Fruit fly (Drosophila melanogaster) whole organism: ENCODE measurements around the gene Cyp40.

Experiments used
- CG8478 ChIP-seq: fragments of >200 bp; optimal IDR thresholded peaks from 2 replicates; lab custom pipeline; 2018; ENCODE audit warnings: inconsistent platforms
- Dll ChIP-seq: fragments of >200 bp; optimal IDR thresholded peaks from 2 replicates; lab custom pipeline; 2017
- EcR ChIP-seq, 2 experiments: fragments of >200 bp; optimal IDR thresholded peaks; 2 replicates each; lab custom pipeline; 2017; ENCODE audit warnings: missing biosample characterization in 2 of 2, missing genetic modification characterization in 2 of 2, missing genetic modification reagents in 2 of 2
- pan ChIP-seq: fragments of >200 bp; optimal IDR thresholded peaks from 2 replicates; lab custom pipeline; 2017
- psq ChIP-seq: fragments of >200 bp; optimal IDR thresholded peaks from 2 replicates; lab custom pipeline; 2017
- usp ChIP-seq: fragments of >200 bp; optimal IDR thresholded peaks from 2 replicates; lab custom pipeline; 2017; ENCODE audit warnings: missing biosample characterization, missing genetic modification characterization, mixed read lengths

Gene Cyp40

dm6 chr3L:9638971-9639370 is 10.5 kb downstream of the Cyp40 start, which contains the start of gene CG18179:
CG18179 (plus strand) TSS chr3L:9639271.
- TF ChIP-seq Dll (lab: Kevin White, UChicago) (no peak), CG8478 (lab: Kevin White, UChicago) (no peak), usp (GFP tag; lab: Kevin White, UChicago) (no peak), psq (lab: Kevin White, UChicago) (no peak), pan (no peak), EcR (GFP tag; optimal IDR thresholded peaks at IDR 0.05; lab: Kevin White, UChicago) (no peak)

DNA sequence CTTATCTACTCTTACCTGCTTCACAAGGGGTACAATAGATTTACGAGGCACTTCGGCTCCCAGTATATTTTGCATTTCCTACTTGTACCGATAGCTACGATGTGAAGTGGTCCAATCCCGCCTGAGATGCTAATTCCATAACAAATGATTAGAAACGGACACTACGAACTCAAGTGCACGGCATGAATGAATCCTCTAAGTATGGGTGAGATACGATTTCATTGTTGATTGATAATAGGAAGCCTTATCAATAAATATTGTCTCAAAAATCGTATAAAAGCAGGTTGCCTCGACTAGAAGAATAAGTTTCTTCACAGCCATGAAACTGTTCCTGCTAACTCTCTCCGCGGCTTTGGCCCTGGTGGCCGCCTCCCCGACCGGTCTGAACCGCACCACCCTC is 12.2 kb downstream of the Cyp40 start, which contains the start of gene CG18180:
Gene CG18180, plus strand, starts transcription at position 301 of the 400 bp plus-strand sequence.
- no peak for TF ChIP-seq psq (lab: Kevin White, UChicago)
- no peak for TF ChIP-seq pan
- TF ChIP-seq Dll (lab: Kevin White, UChicago): no peak
- no peak for TF ChIP-seq EcR (GFP tag; optimal IDR thresholded peaks at IDR 0.05; lab: Kevin White, UChicago)
- no peak for TF ChIP-seq CG8478 (lab: Kevin White, UChicago)
- TF ChIP-seq usp (GFP tag; lab: Kevin White, UChicago): no peak

- TF ChIP-seq CG8478 (lab: Kevin White, UChicago) (no peak), usp (GFP tag; lab: Kevin White, UChicago) (no peak), Dll (lab: Kevin White, UChicago) (no peak), EcR (GFP tag; optimal IDR thresholded peaks at IDR 0.05; lab: Kevin White, UChicago) (no peak), pan (no peak), psq (lab: Kevin White, UChicago) (no peak)
These were observed 15.3 kb downstream of the Cyp40 start, which contains the start of gene CNMaR for dm6 chr3L:9643762-9644161. CNMaR (plus strand) TSS chr3L:9644109.

dm6 chr3L:9671372-9671771 is 42.9 kb downstream of the Cyp40 start:
- TF ChIP-seq pan (peak; percentile 17), EcR (GFP tag; optimal IDR thresholded peaks at IDR 0.05; lab: Kevin White, UChicago) (no peak)

DNA sequence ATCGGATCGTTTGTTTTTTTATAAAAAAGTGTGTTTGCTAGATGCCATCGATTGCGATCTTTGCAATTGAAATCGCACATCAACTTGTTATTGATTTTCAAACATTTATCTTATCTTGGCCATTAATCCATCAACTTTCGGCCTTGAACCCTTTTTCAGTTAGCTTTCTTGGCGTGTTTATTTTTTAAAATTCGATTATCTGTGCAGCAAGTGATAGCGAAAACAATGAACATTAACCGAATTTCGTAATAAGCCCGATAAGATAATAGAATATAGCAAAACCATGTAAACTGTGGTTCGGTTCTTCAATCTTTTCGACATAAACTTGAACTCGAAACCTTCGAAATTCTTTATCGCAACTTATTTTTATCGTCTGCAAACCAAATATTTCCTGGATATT is 45.8 kb downstream of the Cyp40 start:
- TF ChIP-seq Dll (lab: Kevin White, UChicago) (no peak), psq (lab: Kevin White, UChicago) (no peak), usp (GFP tag; lab: Kevin White, UChicago) (no peak), EcR (GFP tag; optimal IDR thresholded peaks at IDR 0.05; lab: Kevin White, UChicago) (no peak), CG8478 (lab: Kevin White, UChicago) (no peak), pan (no peak)

- no peak for TF ChIP-seq Dll (lab: Kevin White, UChicago)
- no peak for TF ChIP-seq usp (GFP tag; lab: Kevin White, UChicago)
- TF ChIP-seq CG8478 (lab: Kevin White, UChicago): no peak
- no peak for TF ChIP-seq EcR (GFP tag; optimal IDR thresholded peaks at IDR 0.05; lab: Kevin White, UChicago)
- TF ChIP-seq pan: no peak
- TF ChIP-seq psq (lab: Kevin White, UChicago): no peak
These were observed 47.1 kb downstream of the Cyp40 start for dm6 chr3L:9675528-9675963.

dm6 chr3L:9677260-9677659 is 48.8 kb downstream of the Cyp40 start:
- no peak for TF ChIP-seq usp (GFP tag; lab: Kevin White, UChicago)
- no peak for TF ChIP-seq EcR (GFP tag; optimal IDR thresholded peaks at IDR 0.05; lab: Kevin White, UChicago)
- no peak for TF ChIP-seq CG8478 (lab: Kevin White, UChicago)
- no peak for TF ChIP-seq psq (lab: Kevin White, UChicago)
- no peak for TF ChIP-seq pan
- no peak for TF ChIP-seq Dll (lab: Kevin White, UChicago)

dm6 chr3L:9678007-9678497 is 49.6 kb downstream of the Cyp40 start:
- TF ChIP-seq Dll (lab: Kevin White, UChicago): no peak
- TF ChIP-seq usp (GFP tag; lab: Kevin White, UChicago): no peak

DNA sequence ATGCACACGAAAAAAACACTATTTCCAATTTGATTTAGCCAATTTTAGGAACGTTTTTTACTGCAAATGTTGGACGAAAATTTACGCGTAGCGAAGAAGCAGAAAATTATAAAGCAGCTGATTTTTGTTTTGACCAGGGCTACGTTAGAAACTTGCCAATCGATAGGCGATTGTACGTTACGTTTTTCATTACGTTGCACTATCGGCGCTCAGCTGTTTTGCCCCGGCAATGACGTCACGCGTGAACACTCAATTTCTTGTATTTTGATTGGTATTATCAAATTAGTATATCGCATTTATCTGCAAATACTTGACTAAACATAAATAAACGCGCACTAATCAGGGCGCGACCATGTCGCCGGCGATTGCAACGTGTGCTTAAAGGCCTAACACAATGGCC is 50.5 kb downstream of the Cyp40 start, which contains the start of the genes fry and CG16717:
Gene fry, minus strand, starts transcription at position 110 of the 400 bp plus-strand sequence.
Gene CG16717, plus strand, starts transcription at position 208 of the 400 bp plus-strand sequence.
- TF ChIP-seq CG8478 (lab: Kevin White, UChicago): no peak
- no peak for TF ChIP-seq usp (GFP tag; lab: Kevin White, UChicago)
- TF ChIP-seq EcR (GFP tag; optimal IDR thresholded peaks at IDR 0.05; lab: Kevin White, UChicago): no peak
- no peak for TF ChIP-seq pan
- TF ChIP-seq psq (lab: Kevin White, UChicago): no peak

- TF ChIP-seq psq (lab: Kevin White, UChicago): no peak
These were observed 52.5 kb downstream of the Cyp40 start, which contains the start of gene alphaTub67C for dm6 chr3L:9680968-9681367. alphaTub67C (plus strand) TSS chr3L:9681268.
